Fruit fly (Drosophila melanogaster): ENCODE data around the gene Rat1.

Gene Rat1

DNA sequence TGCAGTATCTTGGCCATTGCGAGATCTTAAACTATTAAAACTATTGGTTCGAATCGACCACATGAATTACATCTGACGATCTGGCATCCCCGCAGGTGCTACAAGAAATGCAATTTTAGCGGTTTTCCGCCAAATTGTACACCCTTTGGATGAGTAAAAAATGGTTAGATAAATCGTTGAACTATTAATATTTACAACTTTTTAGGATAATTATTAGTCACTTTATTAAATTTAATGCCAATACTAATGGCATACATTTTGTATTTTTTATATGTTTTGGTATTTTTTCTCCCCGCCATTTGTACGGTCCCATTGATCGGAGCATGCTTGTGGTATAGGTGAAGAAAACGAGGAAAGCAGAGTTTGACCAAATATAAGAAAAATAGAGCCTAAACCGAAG, at the start of gene Rat1, which contains the start of gene Polr1F:
Gene Rat1 (plus strand): TSS at position 323 of the 400 bp plus-strand sequence.
Gene Polr1F (minus strand): TSS at position 84 of the 400 bp plus-strand sequence.
- TF ChIP-seq CG13424 (tag; optimal IDR thresholded peaks at IDR 0.05): peak; percentile 13
- peak; percentile 19 for TF ChIP-seq CG9727 (GFP tag; optimal IDR thresholded peaks at IDR 0.05)
- peak; percentile 28 for TF ChIP-seq CG17186 (GFP tag; optimal IDR thresholded peaks at IDR 0.05)
- TF ChIP-seq Dip3 (GFP tag; optimal IDR thresholded peaks at IDR 0.05): peak; percentile 0
- peak; percentile 29 for TF ChIP-seq Fer1 (GFP tag; optimal IDR thresholded peaks at IDR 0.05)
- peak; percentile 43 for TF ChIP-seq CG13775 (GFP tag; optimal IDR thresholded peaks at IDR 0.05)
- TF ChIP-seq CG2129 (GFP tag; IDR thresholded peaks at IDR 0.05; ENCODE audit: partially characterized antibody): no peak
- TF ChIP-seq lilli (GFP tag; optimal IDR thresholded peaks at IDR 0.05): peak; percentile 62
- TF ChIP-seq Neu2 (GFP tag; optimal IDR thresholded peaks at IDR 0.05; ENCODE audit: borderline replicate concordance): no peak
- TF ChIP-seq Fer3 (tag; optimal IDR thresholded peaks at IDR 0.05): peak; percentile 14
- TF ChIP-seq CG9437 (GFP tag; optimal IDR thresholded peaks at IDR 0.05): no peak
- TF ChIP-seq CG12659 (GFP tag; optimal IDR thresholded peaks at IDR 0.05): peak; percentile 45
- peak; percentile 2 for TF ChIP-seq CG3281 (GFP tag; optimal IDR thresholded peaks at IDR 0.05)
- peak; percentile 55 for TF ChIP-seq CG30403 (GFP tag; optimal IDR thresholded peaks at IDR 0.05)
- TF ChIP-seq Xbp1 (GFP tag; optimal IDR thresholded peaks at IDR 0.05): peak; percentile 50
- peak; percentile 59 for TF ChIP-seq CG30020 (tag; optimal IDR thresholded peaks at IDR 0.05)
- 0 out of 2 replicates have a peak, but pooled peaks have one; percentile 8 for TF ChIP-seq lmd (GFP tag; IDR thresholded peaks at IDR 0.05)
- peak; percentile 39 for TF ChIP-seq mam (GFP tag; optimal IDR thresholded peaks at IDR 0.05)
- TF ChIP-seq az2 (GFP tag; optimal IDR thresholded peaks at IDR 0.05): peak; percentile 21
- 0 out of 2 replicates have a peak, but pooled peaks have one; percentile 11 for TF ChIP-seq NFAT (GFP tag; IDR thresholded peaks at IDR 0.05)
- peak; percentile 94 for TF ChIP-seq Sry-β (GFP tag; optimal IDR thresholded peaks at IDR 0.05)
- peak; percentile 90 for TF ChIP-seq CG9797 (GFP tag; optimal IDR thresholded peaks at IDR 0.05)
- TF ChIP-seq Dad (GFP tag; optimal IDR thresholded peaks at IDR 0.05): peak; percentile 2
- TF ChIP-seq sd (tag; optimal IDR thresholded peaks at IDR 0.05): no peak
- no peak for TF ChIP-seq CG4730 (GFP tag; IDR thresholded peaks at IDR 0.05)
- peak; percentile 14; the same call in 1 of the 3 replicates for TF ChIP-seq zfh1 (GFP tag; IDR thresholded peaks at IDR 0.05)
- peak; percentile 3 for TF ChIP-seq CG12299 (tag; optimal IDR thresholded peaks at IDR 0.05)
- peak; percentile 30 for TF ChIP-seq Sry-δ (GFP tag; optimal IDR thresholded peaks at IDR 0.05)
- peak; percentile 17 for TF ChIP-seq CG18011 (GFP tag; optimal IDR thresholded peaks at IDR 0.05)
- peak; percentile 39 for TF ChIP-seq Ets65A (GFP tag)
- peak; percentile 32 for TF ChIP-seq CoRest (tag; optimal IDR thresholded peaks at IDR 0.05)
- no peak for TF ChIP-seq ATbp (GFP tag; optimal IDR thresholded peaks at IDR 0.05)
- peak in 1 of 2 experiments; percentile 46 for TF ChIP-seq crp (GFP tag; optimal IDR thresholded peaks at IDR 0.05)
- TF ChIP-seq gfzf (GFP tag; optimal IDR thresholded peaks at IDR 0.05): peak; percentile 70
- peak; percentile 38 for TF ChIP-seq CG33213 (GFP tag; optimal IDR thresholded peaks at IDR 0.05)
- TF ChIP-seq CG10267 (tag; optimal IDR thresholded peaks at IDR 0.05): peak; percentile 61
- no peak for TF ChIP-seq pnt (GFP tag; optimal IDR thresholded peaks at IDR 0.05)
- no peak for TF ChIP-seq NC2α (GFP tag; optimal IDR thresholded peaks at IDR 0.05)
- TF ChIP-seq CG16815 (GFP tag; optimal IDR thresholded peaks at IDR 0.05): no peak
- no peak for TF ChIP-seq pfk (GFP tag; optimal IDR thresholded peaks at IDR 0.05)
- no peak for TF ChIP-seq CG3407 (GFP tag; optimal IDR thresholded peaks at IDR 0.05)
- peak; percentile 79 for TF ChIP-seq row (GFP tag; IDR thresholded peaks at IDR 0.05)
- TF ChIP-seq Pdp1 (GFP tag; optimal IDR thresholded peaks at IDR 0.05): peak; percentile 5 to 45
- peak; percentile 39 for TF ChIP-seq pho (GFP tag; optimal IDR thresholded peaks at IDR 0.05)
- TF ChIP-seq Med (GFP tag): peak; percentile 64
- no peak for TF ChIP-seq ssp (GFP tag; IDR thresholded peaks at IDR 0.05)
- TF ChIP-seq Stat92E (GFP tag; optimal IDR thresholded peaks at IDR 0.05): peak in 1 of 3 experiments; percentile 12
- peak; percentile 15 for TF ChIP-seq tin (GFP tag; optimal IDR thresholded peaks at IDR 0.05)
- no peak for TF ChIP-seq CG1602 (GFP tag; optimal IDR thresholded peaks at IDR 0.05)
- peak; percentile 53 for TF ChIP-seq Dp (GFP tag; optimal IDR thresholded peaks at IDR 0.05)
